Worm (Caenorhabditis elegans) whole organism, young adult: Measurements from ENCODE around the gene nhr-45.

Source experiments
- D2030.7 ChIP-seq: fragments of 200-800 bp; sonication (Bioruptor generic); IDR thresholded peaks from 2 replicates; pipeline ENCODE4 v1.3.6; 2022; ENCODE audit warnings: missing genetic modification reagents, missing genetic modification characterization, missing compliant biosample characterization
- F10E7.11 ChIP-seq: sonication (generic microtip); optimal IDR thresholded peaks from 2 replicates; lab custom pipeline; 2017; ENCODE audit warnings: mild to moderate bottlenecking, missing genetic modification characterization, moderate library complexity, missing compliant biosample characterization
- F23B12.7 ChIP-seq: sonication (generic microtip); optimal IDR thresholded peaks from 2 replicates; lab custom pipeline; 2017; ENCODE audit warnings: missing genetic modification characterization, mild to moderate bottlenecking, missing compliant biosample characterization, antibody characterized with exemption, moderate library complexity; ENCODE audit not compliant: insufficient read depth
- F52B5.7 ChIP-seq: sonication (generic microtip); optimal IDR thresholded peaks from 2 replicates; lab custom pipeline; 2016; ENCODE audit warnings: mild to moderate bottlenecking, missing genetic modification characterization, missing compliant biosample characterization
- F57C9.4 ChIP-seq: sonication (generic microtip); optimal IDR thresholded peaks from 2 replicates; lab custom pipeline; 2017; ENCODE audit warnings: mild to moderate bottlenecking, missing genetic modification characterization, missing compliant biosample characterization
- T07F8.4 ChIP-seq: sonication (generic microtip); optimal IDR thresholded peaks from 2 replicates; lab custom pipeline; 2016; ENCODE audit warnings: mild to moderate bottlenecking, missing genetic modification characterization, moderate library complexity, missing compliant biosample characterization
- Y79H2A.3 ChIP-seq: fragments of 200-800 bp; sonication (Bioruptor generic); conservative IDR thresholded peaks from 2 replicates; pipeline ENCODE4 v1.3.6; 2022; ENCODE audit warnings: missing genetic modification reagents, missing genetic modification characterization, missing compliant biosample characterization
- ZK185.1 ChIP-seq: sonication (generic microtip); optimal IDR thresholded peaks from 2 replicates; lab custom pipeline; 2016; ENCODE audit warnings: mild to moderate bottlenecking, missing genetic modification characterization, missing compliant biosample characterization; ENCODE audit not compliant: poor library complexity, severe bottlenecking
- ama-1 ChIP-seq, 3 experiments: fragments of 150-350 bp in 1 of 3; sonication (generic microtip) in 2 of 3; optimal IDR thresholded peaks; 2 replicates each; lab custom pipeline; 2014 to 2018; ENCODE audit warnings: missing biosample characterization in 2 of 3, missing genetic modification characterization in 2 of 3, missing genetic modification reagents in 2 of 3
- athp-1 ChIP-seq: sonication (generic microtip); optimal IDR thresholded peaks from 2 replicates; lab custom pipeline; 2017; ENCODE audit warnings: mild to moderate bottlenecking, missing genetic modification characterization, missing compliant biosample characterization
- attf-5 ChIP-seq: fragments of 200-800 bp; sonication (Bioruptor generic); optimal IDR thresholded peaks from 2 replicates; lab custom pipeline; 2018; ENCODE audit warnings: mild to moderate bottlenecking, missing genetic modification characterization, missing compliant biosample characterization
- bed-2 ChIP-seq: fragments of 200-800 bp; sonication (Bioruptor generic); IDR thresholded peaks from 2 replicates; pipeline ENCODE4 v1.3.6; 2022; ENCODE audit warnings: missing genetic modification reagents, missing genetic modification characterization, missing compliant biosample characterization
- cebp-1 ChIP-seq, 2 experiments: fragments of 200-800 bp in 1 of 2; sonication (Bioruptor generic) in 1 of 2; sonication (generic microtip) in 1 of 2; IDR thresholded peaks in 1 of 2; optimal IDR thresholded peaks in 1 of 2; 2 replicates each; pipeline versions ENCODE4 v1.3.6 to Lab custom; 2017 to 2022; ENCODE audit warnings: missing compliant biosample characterization in 2 of 2, missing genetic modification characterization in 2 of 2, mild to moderate bottlenecking in 1 of 2, missing genetic modification reagents in 1 of 2, moderate library complexity in 1 of 2
- ceh-40 ChIP-seq: fragments of 200-800 bp; sonication (Bioruptor generic); IDR thresholded peaks from 2 replicates; pipeline ENCODE4 v1.3.6; 2022; ENCODE audit warnings: missing genetic modification characterization, missing compliant biosample characterization
- die-1 ChIP-seq: sonication (generic microtip); optimal IDR thresholded peaks from 2 replicates; lab custom pipeline; 2016; ENCODE audit warnings: missing genotype, mild to moderate bottlenecking, missing genetic modification characterization, missing compliant biosample characterization
- dox-1 ChIP-seq: fragments of 200-800 bp; sonication (Bioruptor generic); IDR thresholded peaks from 2 replicates; pipeline ENCODE4 v1.3.6; 2022; ENCODE audit warnings: missing genetic modification reagents, missing genetic modification characterization, missing compliant biosample characterization
- dpff-1 ChIP-seq: sonication (generic microtip); optimal IDR thresholded peaks from 2 replicates; lab custom pipeline; 2017; ENCODE audit warnings: mild to moderate bottlenecking, missing genetic modification characterization, missing compliant biosample characterization
- egl-44 ChIP-seq: fragments of 200-800 bp; sonication (Bioruptor generic); IDR thresholded peaks from 2 replicates; pipeline ENCODE4 v1.3.6; 2022; ENCODE audit warnings: missing genetic modification reagents, missing genetic modification characterization, missing compliant biosample characterization
- hlh-12 ChIP-seq: sonication (generic microtip); optimal IDR thresholded peaks from 2 replicates; lab custom pipeline; 2016; ENCODE audit warnings: missing genetic modification characterization, missing compliant biosample characterization
- hmg-1.2 ChIP-seq: fragments of 200-800 bp; sonication (Bioruptor generic); IDR thresholded peaks from 2 replicates; pipeline ENCODE4 v1.3.6; 2022; ENCODE audit warnings: missing genetic modification reagents, missing genetic modification characterization, missing compliant biosample characterization
- hrde-1 ChIP-seq: sonication (generic microtip); optimal IDR thresholded peaks from 2 replicates; lab custom pipeline; 2016; ENCODE audit warnings: missing genetic modification characterization, mild to moderate bottlenecking, missing compliant biosample characterization, moderate library complexity, missing genotype, missing genetic modification reagents, borderline replicate concordance
- lag-1 ChIP-seq: fragments of 200-800 bp; sonication (Bioruptor generic); IDR thresholded peaks from 2 replicates; pipeline ENCODE4 v1.3.6; 2022; ENCODE audit warnings: missing genetic modification reagents, missing genetic modification characterization, missing compliant biosample characterization
- let-607 ChIP-seq, 2 experiments: fragments of 200-800 bp in 1 of 2; sonication (Bioruptor generic) in 1 of 2; sonication (generic microtip) in 1 of 2; optimal IDR thresholded peaks; 2 replicates each; lab custom pipeline; 2016 to 2018; ENCODE audit warnings: mild to moderate bottlenecking in 2 of 2, missing compliant biosample characterization in 2 of 2, missing genetic modification characterization in 2 of 2, moderate library complexity in 2 of 2, missing genotype in 1 of 2
- lin-26 ChIP-seq: fragments of 200-800 bp; sonication (Bioruptor generic); IDR thresholded peaks from 2 replicates; pipeline ENCODE4 v1.3.6; 2022; ENCODE audit warnings: missing genetic modification reagents, missing genetic modification characterization, missing compliant biosample characterization
- lin-35 ChIP-seq, 3 experiments: fragments of 150-350 bp in 2 of 3; sonication (generic microtip) in 1 of 3; optimal IDR thresholded peaks; 2 replicates each; lab custom pipeline; 2014 to 2018; ENCODE audit warnings: missing biosample characterization in 3 of 3, missing genetic modification characterization in 3 of 3, missing genetic modification reagents in 3 of 3
- madf-10 ChIP-seq: sonication (generic microtip); optimal IDR thresholded peaks from 2 replicates; lab custom pipeline; 2016; ENCODE audit warnings: mild to moderate bottlenecking, missing genetic modification characterization, missing compliant biosample characterization
- madf-3 ChIP-seq: fragments of 200-800 bp; sonication (Bioruptor generic); IDR thresholded peaks from 2 replicates; pipeline ENCODE4 v1.3.6; 2022; ENCODE audit warnings: missing genetic modification reagents, missing genetic modification characterization, missing compliant biosample characterization
- madf-6 ChIP-seq: fragments of 200-800 bp; sonication (Bioruptor generic); IDR thresholded peaks from 2 replicates; pipeline ENCODE4 v1.3.6; 2022; ENCODE audit warnings: missing genetic modification reagents, missing genetic modification characterization, missing compliant biosample characterization
- mel-28 ChIP-seq: sonication (generic microtip); optimal IDR thresholded peaks from 2 replicates; lab custom pipeline; 2016; ENCODE audit warnings: borderline replicate concordance, mild to moderate bottlenecking, missing genetic modification characterization, missing compliant biosample characterization
- nfya-2 ChIP-seq: fragments of 200-800 bp; sonication (Bioruptor generic); IDR thresholded peaks from 2 replicates; pipeline ENCODE4 v1.3.6; 2022; ENCODE audit warnings: missing genetic modification reagents, missing genetic modification characterization, missing compliant biosample characterization
- nhr-120 ChIP-seq: fragments of 200-800 bp; sonication (Bioruptor generic); IDR thresholded peaks from 2 replicates; pipeline ENCODE4 v1.3.6; 2022; ENCODE audit warnings: missing genetic modification characterization, missing compliant biosample characterization
- nhr-27 ChIP-seq: fragments of 200-800 bp; sonication (Bioruptor generic); optimal IDR thresholded peaks from 2 replicates; lab custom pipeline; 2018; ENCODE audit warnings: mild to moderate bottlenecking, missing genetic modification characterization, moderate library complexity, missing compliant biosample characterization
- nhr-90 ChIP-seq: sonication (generic microtip); optimal IDR thresholded peaks from 2 replicates; lab custom pipeline; 2016; ENCODE audit warnings: missing genotype, mild to moderate bottlenecking, missing genetic modification characterization, missing compliant biosample characterization
- pbrm-1 ChIP-seq: fragments of 200-800 bp; sonication (Bioruptor generic); IDR thresholded peaks from 2 replicates; pipeline ENCODE4 v1.3.6; 2022; ENCODE audit warnings: missing genetic modification reagents, missing genetic modification characterization, missing compliant biosample characterization
- rcor-1 ChIP-seq: fragments of 200-800 bp; sonication (Bioruptor generic); IDR thresholded peaks from 2 replicates; pipeline ENCODE4 v1.3.6; 2022; ENCODE audit warnings: missing genetic modification reagents, missing genetic modification characterization, missing compliant biosample characterization
- snpc-1.3 ChIP-seq: sonication (generic microtip); optimal IDR thresholded peaks from 2 replicates; lab custom pipeline; 2017; ENCODE audit warnings: missing genetic modification characterization, mild to moderate bottlenecking, missing compliant biosample characterization, antibody characterized with exemption, moderate library complexity, missing genotype, missing genetic modification reagents; ENCODE audit not compliant: insufficient read depth
- tbp1 ChIP-seq: fragments of 200-800 bp; sonication (Bioruptor generic); optimal IDR thresholded peaks from 2 replicates; lab custom pipeline; 2018; ENCODE audit warnings: mild to moderate bottlenecking, missing genetic modification characterization, missing compliant biosample characterization
- tlf-1 ChIP-seq: fragments of 200-800 bp; sonication (Bioruptor generic); optimal IDR thresholded peaks from 2 replicates; lab custom pipeline; 2018; ENCODE audit warnings: mild to moderate bottlenecking, missing genetic modification characterization, missing compliant biosample characterization
- unc-62 ChIP-seq: fragments of 150-350 bp; optimal IDR thresholded peaks from 2 replicates; lab custom pipeline; 2014; ENCODE audit warnings: missing biosample characterization, missing genetic modification reagents, missing genetic modification characterization
- zim-3 ChIP-seq: sonication (generic microtip); optimal IDR thresholded peaks from 2 replicates; lab custom pipeline; 2017; ENCODE audit warnings: mild to moderate bottlenecking, missing genetic modification characterization, moderate library complexity, missing compliant biosample characterization
- ztf-22 ChIP-seq: fragments of 200-800 bp; sonication (Bioruptor generic); optimal IDR thresholded peaks from 2 replicates; lab custom pipeline; 2018; ENCODE audit warnings: mild to moderate bottlenecking, missing genetic modification characterization, moderate library complexity, missing compliant biosample characterization
- ztf-26 ChIP-seq: sonication (generic microtip); optimal IDR thresholded peaks from 2 replicates; lab custom pipeline; 2017; ENCODE audit warnings: missing genetic modification characterization, missing compliant biosample characterization

The nhr-45 gene

ce11 chrX:4667788-4668187, 7.7 kb upstream of the nhr-45 start, which contains the start of gene mfsd-12:
mfsd-12 (plus strand) TSS chrX:4668088.
- TF ChIP-seq cebp-1 (GFP tag; IDR thresholded peaks at IDR 0.05; lab: Robert Waterston, UW) (0 out of 2 replicates have a peak, but pooled peaks have one; percentile 24), cebp-1 (tag; optimal IDR thresholded peaks at IDR 0.05; lab: Kevin White, UChicago) (peak; percentile 69), F23B12.7 (tag; lab: Kevin White, UChicago) (no peak)

ce11 chrX:4664649-4665048, 4.5 kb upstream of the nhr-45 start:
- no peak for TF ChIP-seq bed-2 (GFP tag; lab: Robert Waterston, UW)
- no peak for TF ChIP-seq F52B5.7
- TF ChIP-seq snpc-1.3 (tag; lab: Kevin White, UChicago) = no peak
- no peak for TF ChIP-seq unc-62 (GFP tag; lab: Kevin White, UChicago)

ce11 chrX:4662964-4663684, 3.0 kb upstream of the nhr-45 start:
- TF ChIP-seq lin-26 (no peak), F10E7.11 (no peak), nhr-27 (tag; lab: Kevin White, UChicago) (no peak), die-1 (tag; lab: Kevin White, UChicago) (no peak), Y79H2A.3 (GFP tag; lab: Robert Waterston, UW) (no peak), nhr-120 (GFP tag; lab: Robert Waterston, UW) (no peak), hlh-12 (tag; lab: Kevin White, UChicago) (no peak), madf-6 (no peak), F57C9.4 (tag; lab: Kevin White, UChicago) (no peak), pbrm-1 (no peak), T07F8.4 (tag; lab: Kevin White, UChicago) (no peak), mel-28 (tag; lab: Kevin White, UChicago) (no peak), zim-3 (tag; lab: Kevin White, UChicago) (no peak), D2030.7 (GFP tag; lab: Robert Waterston, UW) (no peak), ztf-22 (no peak), ceh-40 (GFP tag; lab: Robert Waterston, UW) (no peak), madf-10 (tag; lab: Kevin White, UChicago) (no peak), dpff-1 (no peak), hmg-1.2 (GFP tag; lab: Robert Waterston, UW) (no peak)

ce11 chrX:4662293-4662825, 2.2 kb upstream of the nhr-45 start:
- TF ChIP-seq hrde-1 (tag; lab: Kevin White, UChicago) (no peak), dox-1 (GFP tag; lab: Robert Waterston, UW) (peak; percentile 47; the same call in 1 of the 2 replicates), let-607 (tag; optimal IDR thresholded peaks at IDR 0.05; lab: Kevin White, UChicago) (no peak), nfya-2 (GFP tag; lab: Robert Waterston, UW) (no peak), lin-35 (GFP tag; optimal IDR thresholded peaks at IDR 0.05; lab: Kevin White, UChicago) (no peak), nhr-90 (tag; lab: Kevin White, UChicago) (no peak), rcor-1 (no peak), ZK185.1 (tag; lab: Kevin White, UChicago) (peak; percentile 35), pbrm-1 (no peak), madf-3 (no peak), lag-1 (GFP tag; lab: Robert Waterston, UW) (no peak), tbp1 (no peak), ztf-26 (tag; lab: Kevin White, UChicago) (peak; percentile 39), F57C9.4 (tag; lab: Kevin White, UChicago) (no peak), ama-1 (optimal IDR thresholded peaks at IDR 0.05; lab: Kevin White, UChicago) (no peak), ama-1 (GFP tag; optimal IDR thresholded peaks at IDR 0.05; lab: Kevin White, UChicago) (no peak), attf-5 (GFP tag; lab: Kevin White, UChicago) (peak; percentile 48), tlf-1 (GFP tag; lab: Kevin White, UChicago) (no peak), egl-44 (GFP tag; lab: Robert Waterston, UW) (no peak), athp-1 (no peak)
